Fruit fly (Drosophila melanogaster) whole organism, adult: ENCODE measurements around the gene Grip163.

Experiments
- CG11617 ChIP-seq: fragments of 200-800 bp; sonication (Bioruptor generic); optimal IDR thresholded peaks from 2 replicates; lab custom pipeline; 2017; ENCODE audit warnings: mild to moderate bottlenecking, missing biosample characterization, missing genetic modification reagents, missing genetic modification characterization
- CG12768 ChIP-seq: fragments of 200-800 bp; sonication (Bioruptor generic); optimal IDR thresholded peaks from 2 replicates; lab custom pipeline; 2017; ENCODE audit warnings: missing biosample characterization, missing genetic modification characterization, mild to moderate bottlenecking, moderate library complexity, missing genetic modification reagents
- CG14711 ChIP-seq: fragments of 200-800 bp; sonication (Bioruptor generic); optimal IDR thresholded peaks from 2 replicates; lab custom pipeline; 2018; ENCODE audit warnings: missing biosample characterization, mild to moderate bottlenecking, missing genetic modification characterization, moderate library complexity
- CG1620 ChIP-seq: fragments of 200-800 bp; sonication (Bioruptor generic); optimal IDR thresholded peaks from 2 replicates; lab custom pipeline; 2016; ENCODE audit warnings: missing biosample characterization, missing genetic modification characterization
- CG33017 ChIP-seq: fragments of 200-800 bp; sonication (Bioruptor generic); optimal IDR thresholded peaks from 2 replicates; lab custom pipeline; 2018; ENCODE audit warnings: missing biosample characterization, mild to moderate bottlenecking, missing genetic modification characterization, moderate library complexity
- CG5204 ChIP-seq: fragments of 200-800 bp; sonication (Bioruptor generic); optimal IDR thresholded peaks from 2 replicates; lab custom pipeline; 2016; ENCODE audit warnings: missing biosample characterization, missing genetic modification characterization
- CG7045 ChIP-seq: fragments of 200-800 bp; sonication (Bioruptor generic); optimal IDR thresholded peaks from 2 replicates; lab custom pipeline; 2017; ENCODE audit warnings: missing biosample characterization, mild to moderate bottlenecking, missing genetic modification characterization
- CG7101 ChIP-seq: fragments of 200-800 bp; sonication (Bioruptor generic); optimal IDR thresholded peaks from 2 replicates; lab custom pipeline; 2018; ENCODE audit warnings: missing biosample characterization, mild to moderate bottlenecking, missing genetic modification characterization, moderate library complexity
- Clk ChIP-seq: fragments of 200-800 bp; sonication (Bioruptor generic); optimal IDR thresholded peaks from 2 replicates; lab custom pipeline; 2017; ENCODE audit warnings: missing biosample characterization, missing genetic modification characterization
- Crg-1 ChIP-seq: fragments of 200-800 bp; sonication (Bioruptor generic); optimal IDR thresholded peaks from 2 replicates; lab custom pipeline; 2016; ENCODE audit warnings: missing biosample characterization, missing genetic modification characterization
- Hr96 ChIP-seq: fragments of 200-800 bp; sonication (Bioruptor generic); optimal IDR thresholded peaks from 2 replicates; lab custom pipeline; 2016; ENCODE audit warnings: missing biosample characterization, missing genetic modification characterization
- Mnt ChIP-seq: fragments of 200-800 bp; sonication (Bioruptor generic); optimal IDR thresholded peaks from 2 replicates; lab custom pipeline; 2016; ENCODE audit warnings: missing biosample characterization, mild to moderate bottlenecking, missing genetic modification characterization
- bab1 ChIP-seq: fragments of 200-800 bp; sonication (Bioruptor generic); optimal IDR thresholded peaks from 3 replicates; lab custom pipeline; 2019; ENCODE audit warnings: missing biosample characterization, mild to moderate bottlenecking, missing genetic modification characterization, moderate library complexity
- cic ChIP-seq: fragments of 200-800 bp; sonication (Bioruptor generic); optimal IDR thresholded peaks from 2 replicates; lab custom pipeline; 2017; ENCODE audit warnings: missing biosample characterization, mild to moderate bottlenecking, missing genetic modification characterization, moderate library complexity
- cnc ChIP-seq, 2 experiments: fragments of >200 bp; optimal IDR thresholded peaks; 2 replicates each; lab custom pipeline; 2017
- kay ChIP-seq: fragments of 200-800 bp; sonication (Bioruptor generic); peaks from one replicate; lab custom pipeline; 2016; ENCODE audit warnings: missing biosample characterization, missing genetic modification characterization, borderline replicate concordance
- ovo ChIP-seq: fragments of 200-800 bp; sonication (Bioruptor generic); optimal IDR thresholded peaks from 2 replicates; lab custom pipeline; 2016; ENCODE audit warnings: missing biosample characterization, missing genetic modification characterization
- pad ChIP-seq: fragments of 200-800 bp; sonication (Bioruptor generic); optimal IDR thresholded peaks from 3 replicates; lab custom pipeline; 2017; ENCODE audit warnings: missing biosample characterization, missing genetic modification characterization, mild to moderate bottlenecking, moderate library complexity, missing genetic modification reagents
- tj ChIP-seq: fragments of 200-800 bp; sonication (Bioruptor generic); optimal IDR thresholded peaks from 3 replicates; lab custom pipeline; 2017; ENCODE audit warnings: missing biosample characterization, mild to moderate bottlenecking, missing genetic modification characterization, moderate library complexity
- toe ChIP-seq: fragments of 200-800 bp; sonication (Bioruptor generic); optimal IDR thresholded peaks from 2 replicates; lab custom pipeline; 2016; ENCODE audit warnings: missing biosample characterization, missing genetic modification characterization

Gene Grip163

DNA sequence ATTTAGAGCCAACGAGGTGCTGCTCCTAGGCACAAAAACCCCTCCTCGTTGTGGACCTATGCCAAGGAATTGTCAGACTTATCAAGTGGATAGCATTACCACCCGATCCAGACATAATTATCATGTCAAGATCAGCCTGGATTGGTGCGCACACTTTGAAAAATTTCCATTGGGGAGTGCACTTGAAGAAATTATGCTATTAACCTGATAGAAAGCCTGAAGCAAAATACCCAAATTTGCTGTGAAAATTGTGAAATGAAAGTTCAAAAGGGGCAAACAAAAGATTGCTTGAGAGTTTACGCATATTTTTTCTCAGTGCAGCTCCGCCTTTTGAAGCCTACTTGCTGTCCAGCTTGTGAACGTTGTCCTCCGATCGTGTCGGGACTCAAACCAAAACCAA is 15.8 kb upstream of the Grip163 start:
- TF ChIP-seq CG7045 (no peak), CG12768 (GFP tag; lab: Kevin White, UChicago) (no peak), Mnt (GFP tag; lab: Kevin White, UChicago) (no peak), pad (GFP tag; lab: Kevin White, UChicago) (no peak)

DNA sequence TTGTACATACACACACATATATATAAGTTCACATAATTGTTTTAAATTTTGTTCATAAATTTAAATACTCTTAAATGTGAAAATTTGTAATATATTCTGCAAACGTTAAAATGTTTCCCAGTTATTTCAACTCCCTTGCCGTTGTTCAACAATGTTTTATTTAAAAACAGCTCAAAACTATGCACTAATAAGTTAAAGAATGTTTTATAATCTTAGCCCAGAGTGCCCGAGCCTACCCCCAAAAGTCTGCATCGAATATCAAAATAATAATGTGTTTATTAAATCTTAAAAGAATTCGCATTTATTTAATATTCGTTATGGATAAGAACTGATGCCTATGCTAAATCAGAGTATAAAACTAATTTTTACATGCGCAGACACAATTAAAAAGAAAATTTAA is 10.0 kb upstream of the Grip163 start:
- no peak for TF ChIP-seq kay
- TF ChIP-seq CG5204 (GFP tag; lab: Kevin White, UChicago) = no peak

DNA sequence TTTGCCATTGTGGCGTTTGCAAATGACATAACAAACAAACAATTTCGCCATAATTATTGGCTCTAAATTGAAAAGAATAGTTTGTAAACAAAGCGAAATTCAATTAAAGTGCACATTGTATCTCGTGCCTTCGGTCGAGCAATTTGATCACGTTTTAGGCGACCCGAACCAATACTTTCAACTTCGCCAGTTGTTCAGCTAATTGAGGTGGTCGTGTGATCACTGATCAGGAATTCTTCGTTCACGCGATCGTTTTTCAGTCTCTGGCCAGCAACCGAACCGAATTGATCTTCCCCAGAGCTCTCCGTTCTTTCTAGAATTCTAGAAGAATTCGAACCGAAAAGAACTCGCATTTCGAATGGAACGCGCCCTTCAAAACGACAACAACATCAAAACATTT is 6.2 kb upstream of the Grip163 start:
- TF ChIP-seq Crg-1 (GFP tag; lab: Kevin White, UChicago) = no peak
- no peak for TF ChIP-seq Hr96 (GFP tag; lab: Kevin White, UChicago)
- TF ChIP-seq CG14711 (tag; lab: Kevin White, UChicago) = no peak
- TF ChIP-seq CG11617 (GFP tag; lab: Kevin White, UChicago) = no peak
- TF ChIP-seq ovo (GFP tag; lab: Kevin White, UChicago) = no peak
- TF ChIP-seq pad (GFP tag; lab: Kevin White, UChicago) = no peak
- no peak for TF ChIP-seq CG7101 (tag; lab: Kevin White, UChicago)
- no peak for TF ChIP-seq bab1 (GFP tag; lab: Kevin White, UChicago)
- TF ChIP-seq Clk (GFP tag; lab: Kevin White, UChicago) = no peak
- TF ChIP-seq Mnt (GFP tag; lab: Kevin White, UChicago) = no peak
- no peak for TF ChIP-seq kay

DNA sequence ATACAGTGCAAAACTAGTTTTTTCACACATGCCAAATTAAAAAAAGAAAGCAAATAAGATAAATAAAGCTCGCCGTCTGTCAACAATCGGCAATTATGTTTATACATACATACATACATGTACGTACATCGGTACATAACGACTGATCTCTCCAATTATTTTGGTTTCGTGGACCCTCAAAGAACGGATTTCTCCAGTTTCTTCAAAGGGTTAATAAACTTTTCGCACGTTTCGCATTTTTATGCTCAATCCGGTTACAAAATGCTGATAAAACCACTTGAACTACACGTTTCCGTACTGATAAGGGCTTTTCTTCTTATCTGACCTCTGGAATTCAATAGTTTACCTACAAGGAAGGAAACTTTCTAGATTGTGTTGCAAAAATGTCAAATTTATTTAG is 5.5 kb upstream of the Grip163 start:
- TF ChIP-seq pad (GFP tag; lab: Kevin White, UChicago) (peak; percentile 20), CG7101 (tag; lab: Kevin White, UChicago) (no peak)

DNA sequence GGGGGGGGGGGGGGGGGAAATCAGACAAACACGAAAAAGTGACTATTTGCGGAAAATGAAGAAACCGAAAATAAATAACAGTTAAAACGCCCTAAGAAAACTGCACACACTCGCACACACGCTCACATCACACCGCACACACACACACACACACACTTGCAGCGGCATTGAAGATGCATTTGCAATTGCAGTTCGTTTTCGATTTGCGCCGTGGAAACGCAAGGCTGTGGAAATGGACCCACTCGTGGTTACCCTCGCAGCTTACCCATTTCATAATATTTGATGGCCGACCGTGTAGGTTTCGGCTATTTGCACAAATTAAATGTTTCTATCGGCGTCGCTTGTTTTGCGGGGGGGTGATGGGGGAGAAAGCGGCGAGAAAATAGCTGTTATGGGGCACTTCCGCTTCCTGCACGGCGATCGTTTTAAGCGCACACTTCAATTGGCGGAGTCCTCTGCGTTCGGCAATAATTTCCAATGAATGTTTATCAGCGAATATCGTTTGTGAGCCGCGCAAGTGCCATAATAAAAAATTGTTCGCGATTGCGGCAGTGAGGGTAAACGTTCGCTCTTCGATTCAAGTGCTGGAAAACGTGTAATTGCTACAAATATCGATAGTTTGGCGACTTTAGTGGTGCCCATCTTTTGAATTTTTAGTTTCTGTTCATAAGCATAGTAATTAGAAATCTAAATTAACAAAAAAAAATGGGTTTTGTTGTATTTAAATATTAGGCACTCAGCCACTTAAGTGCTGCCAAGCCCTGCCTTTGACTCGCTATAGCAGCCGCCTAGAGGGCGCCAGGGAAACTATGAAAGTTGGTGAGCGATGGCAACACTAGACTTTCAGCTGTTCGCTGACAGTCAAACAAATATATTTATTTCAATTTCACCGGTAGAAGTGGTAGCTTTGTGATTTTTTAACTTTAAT is 4.6 kb upstream of the Grip163 start, which contains the start of the genes Pop2 and CG6928:
Gene Pop2 (minus strand): TSS at position 595 of the 928 bp plus-strand sequence.
Gene CG6928 (plus strand): TSS at position 835 of the 928 bp plus-strand sequence.
- TF ChIP-seq CG14711 (tag; lab: Kevin White, UChicago) = peak; percentile 98
- TF ChIP-seq Mnt (GFP tag; lab: Kevin White, UChicago) = peak; percentile 73
- TF ChIP-seq CG7045 = no peak
- TF ChIP-seq CG7101 (tag; lab: Kevin White, UChicago) = peak; percentile 46
- peak; percentile 47 for TF ChIP-seq CG11617 (GFP tag; lab: Kevin White, UChicago)
- TF ChIP-seq ovo (GFP tag; lab: Kevin White, UChicago) = peak; percentile 71
- peak; percentile 61 for TF ChIP-seq pad (GFP tag; lab: Kevin White, UChicago)
- TF ChIP-seq CG1620 (GFP tag; lab: Kevin White, UChicago) = peak; percentile 87
- no peak for TF ChIP-seq cnc (optimal IDR thresholded peaks at IDR 0.05; lab: Kevin White, UChicago)
- TF ChIP-seq toe (GFP tag; lab: Kevin White, UChicago) = peak; percentile 82
- TF ChIP-seq CG5204 (GFP tag; lab: Kevin White, UChicago) = peak; percentile 82
- TF ChIP-seq bab1 (GFP tag; lab: Kevin White, UChicago) = peak; percentile 27
- TF ChIP-seq Clk (GFP tag; lab: Kevin White, UChicago) = peak; percentile 68
- no peak for TF ChIP-seq kay
- TF ChIP-seq Hr96 (GFP tag; lab: Kevin White, UChicago) = peak; percentile 82
- TF ChIP-seq cic (GFP tag; lab: Kevin White, UChicago) = no peak
- no peak for TF ChIP-seq CG33017 (tag; lab: Kevin White, UChicago)
- peak; percentile 38 for TF ChIP-seq CG12768 (GFP tag; lab: Kevin White, UChicago)
- peak; percentile 24 for TF ChIP-seq tj (GFP tag; lab: Kevin White, UChicago)
- TF ChIP-seq Crg-1 (GFP tag; lab: Kevin White, UChicago) = peak; percentile 79

DNA sequence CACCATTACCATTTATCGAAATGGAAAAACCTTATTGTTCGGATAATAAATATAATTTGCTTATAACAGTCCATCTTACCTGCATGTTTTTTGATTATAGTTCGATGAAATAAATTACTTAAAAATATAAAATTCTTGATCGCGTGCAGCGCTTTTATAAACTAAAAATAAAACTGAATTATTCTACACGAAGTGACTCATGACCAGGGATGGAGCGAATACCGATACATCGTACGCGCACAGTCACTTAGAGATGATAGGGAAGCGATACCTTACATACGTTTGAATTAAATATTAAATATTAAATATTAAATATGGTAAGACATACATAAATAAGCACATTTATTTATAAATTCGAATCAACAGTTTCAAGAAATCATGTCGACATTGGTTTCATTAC is 5.0 kb downstream of the Grip163 start, which contains the start of gene viaf:
Gene viaf (minus strand): TSS at position 220 of the 400 bp plus-strand sequence.
- TF ChIP-seq ovo (GFP tag; lab: Kevin White, UChicago) = no peak
- no peak for TF ChIP-seq cic (GFP tag; lab: Kevin White, UChicago)
- TF ChIP-seq CG14711 (tag; lab: Kevin White, UChicago) = peak; percentile 17
- TF ChIP-seq CG12768 (GFP tag; lab: Kevin White, UChicago) = no peak
- peak; percentile 46 for TF ChIP-seq CG7101 (tag; lab: Kevin White, UChicago)
- no peak for TF ChIP-seq Hr96 (GFP tag; lab: Kevin White, UChicago)
- peak; percentile 78 for TF ChIP-seq bab1 (GFP tag; lab: Kevin White, UChicago)
- no peak for TF ChIP-seq tj (GFP tag; lab: Kevin White, UChicago)
- TF ChIP-seq cnc (optimal IDR thresholded peaks at IDR 0.05; lab: Kevin White, UChicago) = no peak
- TF ChIP-seq CG1620 (GFP tag; lab: Kevin White, UChicago) = peak; percentile 27
- peak; percentile 26 for TF ChIP-seq toe (GFP tag; lab: Kevin White, UChicago)
- TF ChIP-seq Crg-1 (GFP tag; lab: Kevin White, UChicago) = no peak
- TF ChIP-seq CG33017 (tag; lab: Kevin White, UChicago) = no peak
- TF ChIP-seq CG5204 (GFP tag; lab: Kevin White, UChicago) = peak; percentile 3
- peak; percentile 31 for TF ChIP-seq CG11617 (GFP tag; lab: Kevin White, UChicago)
- TF ChIP-seq kay = peak; percentile 99
- TF ChIP-seq Mnt (GFP tag; lab: Kevin White, UChicago) = peak; percentile 53
- no peak for TF ChIP-seq CG7045
- no peak for TF ChIP-seq Clk (GFP tag; lab: Kevin White, UChicago)
- no peak for TF ChIP-seq pad (GFP tag; lab: Kevin White, UChicago)
